Fruit fly (Drosophila melanogaster) S2 (cell line): ENCODE results near the gene C15.

Experiments
- CG8478 ChIP-seq: fragments of >200 bp; optimal IDR thresholded peaks from 2 replicates; lab custom pipeline; 2018
- CTCF ChIP-seq, 2 experiments: fragments of >200 bp; optimal IDR thresholded peaks; 2 replicates each; lab custom pipeline; 2018

Gene C15

DNA sequence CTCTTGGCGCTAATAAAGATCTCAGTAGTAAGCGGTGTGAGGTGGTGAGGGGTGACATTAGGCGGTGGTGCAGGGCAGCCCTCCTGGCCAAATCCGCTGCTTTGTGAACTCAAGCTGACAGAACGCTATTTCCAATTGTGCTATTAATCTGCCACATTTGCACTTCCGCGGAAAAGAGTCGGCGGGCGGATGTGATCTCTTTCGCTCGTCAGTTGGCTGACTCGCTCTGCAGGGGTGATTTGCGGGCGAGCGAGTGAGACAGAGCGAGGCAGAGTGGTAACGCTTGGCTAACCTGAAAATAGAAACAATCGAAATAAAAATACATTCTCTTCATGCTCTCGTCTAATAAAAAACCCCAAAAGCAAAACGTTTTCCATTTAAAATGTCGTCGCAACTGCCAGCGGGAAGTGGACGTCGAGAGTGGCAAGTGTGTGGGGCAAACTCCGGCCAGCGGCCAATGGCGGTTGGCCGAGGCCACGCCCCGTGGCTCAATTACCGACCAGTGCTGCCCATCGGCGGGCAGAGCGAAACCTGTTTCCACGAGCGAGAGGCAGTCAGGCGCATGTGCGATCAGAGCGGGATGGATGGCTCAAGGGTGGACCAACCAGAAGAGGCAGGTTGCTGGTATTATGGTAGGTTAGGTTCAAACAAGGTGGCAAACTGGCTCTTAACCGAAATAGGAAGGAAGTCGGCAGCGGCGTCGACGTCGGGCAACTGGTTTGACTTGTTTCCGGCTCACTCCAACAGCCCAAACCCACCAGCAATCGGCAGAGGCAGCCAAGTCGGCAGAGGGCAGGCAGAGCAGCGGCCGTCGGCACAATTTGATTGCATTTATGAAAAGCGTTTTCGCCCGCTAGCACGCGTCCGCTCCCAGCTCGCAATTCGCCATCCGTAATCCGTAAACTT is at the start of gene C15:
TSS of gene C15 (plus strand) at position 856 of the 906 bp plus-strand sequence.
- TF ChIP-seq CTCF (optimal IDR thresholded peaks at IDR 0.05; lab: Kevin White, UChicago): no peak
- TF ChIP-seq CG8478 (lab: Kevin White, UChicago): no peak

DNA sequence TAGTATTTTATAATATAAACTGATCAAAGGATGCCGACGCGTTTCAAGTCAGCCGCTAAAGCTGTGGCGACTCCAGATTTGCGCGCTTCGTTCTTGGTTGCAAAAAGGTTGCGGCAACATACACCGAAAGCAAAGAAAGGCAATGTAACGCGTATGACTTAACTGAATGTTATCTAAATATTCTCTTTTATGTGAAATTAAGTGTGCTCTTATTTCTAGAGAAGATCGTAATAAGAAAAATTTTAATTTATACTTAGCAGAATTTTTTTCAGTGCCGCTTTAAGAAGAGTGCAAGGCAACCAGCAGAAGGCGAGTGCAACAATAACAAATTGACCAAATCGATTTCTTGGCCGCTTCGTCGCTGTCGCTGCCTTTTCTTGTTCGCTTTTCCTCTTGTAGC is 47.7 kb upstream of the C15 start:
- no peak for TF ChIP-seq CG8478 (lab: Kevin White, UChicago)
- TF ChIP-seq CTCF (optimal IDR thresholded peaks at IDR 0.05; lab: Kevin White, UChicago): no peak

DNA sequence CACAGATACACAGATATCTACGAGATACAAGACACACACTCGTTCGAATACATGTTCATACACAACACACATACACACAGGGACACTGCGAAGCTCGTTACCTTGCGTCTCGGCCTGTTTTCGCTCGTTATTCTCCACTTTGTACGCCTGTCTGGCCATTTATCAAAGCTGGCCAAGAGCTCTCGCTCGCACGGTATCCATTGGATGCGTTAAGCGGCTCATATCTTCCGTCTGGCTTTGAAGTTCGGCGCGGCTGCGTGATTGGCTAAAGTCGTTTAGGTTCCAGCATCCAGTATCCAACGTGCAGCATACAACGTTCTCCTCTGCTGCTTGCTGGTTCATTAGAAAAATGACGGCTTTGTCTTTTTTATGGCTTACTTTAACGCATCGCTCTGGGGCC is 43.0 kb upstream of the C15 start:
- TF ChIP-seq CG8478 (lab: Kevin White, UChicago) (no peak), CTCF (optimal IDR thresholded peaks at IDR 0.05; lab: Kevin White, UChicago) (no peak)

DNA sequence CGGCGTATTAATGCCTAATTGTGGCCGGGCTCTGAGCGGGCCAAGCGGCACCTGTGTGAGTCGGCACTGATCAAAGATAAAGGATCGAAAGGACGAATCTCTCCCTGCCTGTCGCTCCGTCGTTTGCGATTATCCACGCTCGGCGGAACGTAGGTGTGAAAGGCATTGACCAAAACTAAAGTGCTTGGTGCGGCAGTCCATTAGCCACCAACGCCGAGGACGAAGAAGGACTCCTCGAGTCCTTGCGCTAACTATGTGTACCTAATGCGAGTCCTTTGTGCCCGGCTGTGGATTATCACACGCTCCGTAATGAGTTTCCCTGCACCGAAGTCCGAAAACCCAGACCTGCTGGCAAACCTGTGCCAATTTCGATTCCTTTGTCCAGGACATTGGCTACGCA is 41.3 kb upstream of the C15 start:
- no peak for TF ChIP-seq CTCF (optimal IDR thresholded peaks at IDR 0.05; lab: Kevin White, UChicago)
- TF ChIP-seq CG8478 (lab: Kevin White, UChicago): no peak

DNA sequence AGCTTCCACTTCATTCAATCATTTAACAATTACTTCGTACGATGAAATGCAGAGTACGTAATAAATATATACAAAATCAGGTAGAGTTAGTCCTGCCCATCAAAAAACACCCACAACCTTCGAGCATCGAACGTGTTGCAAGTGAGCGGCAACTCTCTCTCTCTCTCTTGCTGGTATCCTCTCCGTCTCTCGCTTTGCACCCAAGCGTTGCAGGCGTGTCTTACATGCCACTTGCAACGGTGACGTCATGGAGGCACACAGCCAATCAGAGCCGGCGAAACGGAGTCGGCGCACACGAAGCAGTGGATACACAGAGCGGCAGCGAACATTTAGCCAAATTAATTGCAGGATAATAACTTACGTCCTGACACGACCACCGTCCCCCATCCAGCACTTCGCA is 39.8 kb upstream of the C15 start:
- TF ChIP-seq CTCF (optimal IDR thresholded peaks at IDR 0.05; lab: Kevin White, UChicago) (no peak), CG8478 (lab: Kevin White, UChicago) (no peak)

DNA sequence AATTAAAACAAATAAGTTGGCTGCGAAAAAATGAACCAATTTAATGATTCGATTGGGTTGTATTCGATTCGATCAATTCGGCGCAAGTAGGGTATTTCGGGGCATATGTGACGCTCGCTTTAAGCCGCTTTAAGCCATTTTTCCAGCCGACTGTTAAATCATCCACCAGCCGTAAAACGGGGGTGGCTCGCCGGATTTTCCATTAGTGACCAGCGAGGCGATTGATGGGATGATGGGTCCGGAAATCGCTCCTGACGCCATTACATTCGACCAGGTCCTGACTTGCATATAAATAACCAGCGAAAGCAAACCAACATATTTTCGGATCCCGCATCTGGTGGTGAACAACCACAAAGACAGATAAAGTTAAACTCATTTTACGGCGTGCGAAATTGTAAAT is 29.5 kb upstream of the C15 start:
- no peak for TF ChIP-seq CTCF (optimal IDR thresholded peaks at IDR 0.05; lab: Kevin White, UChicago)
- TF ChIP-seq CG8478 (lab: Kevin White, UChicago): no peak

DNA sequence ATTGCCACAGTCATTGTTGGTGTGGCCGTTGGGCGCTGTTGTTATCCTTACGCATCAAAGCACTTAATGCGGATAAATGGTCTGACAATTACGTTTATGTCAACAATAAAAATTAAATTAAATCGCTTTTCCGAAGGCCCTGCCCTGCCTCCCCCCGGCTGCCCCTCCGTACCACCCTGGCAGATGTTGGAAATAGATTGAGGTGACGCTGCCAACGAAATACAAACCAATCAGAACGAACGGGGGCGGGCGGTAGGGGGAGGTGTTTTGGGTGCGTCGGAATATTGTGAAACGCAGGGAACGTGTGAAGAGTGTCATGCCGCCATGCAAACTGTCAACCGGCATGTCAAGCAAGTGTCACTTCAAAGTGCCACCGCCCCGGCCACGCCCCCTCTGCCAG is 28.6 kb upstream of the C15 start:
- no peak for TF ChIP-seq CG8478 (lab: Kevin White, UChicago)
- no peak for TF ChIP-seq CTCF (optimal IDR thresholded peaks at IDR 0.05; lab: Kevin White, UChicago)

DNA sequence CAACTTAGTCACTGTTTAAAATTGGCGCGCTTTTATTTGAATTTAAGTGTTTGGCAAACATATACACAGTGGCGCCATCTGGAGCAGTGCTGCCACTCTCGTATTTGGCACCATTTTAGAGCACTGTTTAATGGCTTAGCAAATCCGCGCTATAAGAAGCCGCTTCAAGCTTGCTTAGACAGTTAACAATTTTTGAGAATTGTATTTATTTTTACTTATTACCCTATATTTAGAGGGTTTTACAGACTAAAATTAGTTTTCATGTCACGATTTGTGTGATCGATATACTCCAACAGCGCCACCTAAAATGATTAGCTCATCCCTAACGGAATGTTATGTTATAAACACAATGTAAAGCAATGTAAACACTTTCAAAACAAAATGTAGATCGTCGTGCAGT is 17.8 kb upstream of the C15 start, which contains the start of gene Fancm:
TSS of gene Fancm (plus strand) at position 366 of the 400 bp plus-strand sequence.
- TF ChIP-seq CG8478 (lab: Kevin White, UChicago) (no peak), CTCF (optimal IDR thresholded peaks at IDR 0.05; lab: Kevin White, UChicago) (peak; percentile 91 to 93)

DNA sequence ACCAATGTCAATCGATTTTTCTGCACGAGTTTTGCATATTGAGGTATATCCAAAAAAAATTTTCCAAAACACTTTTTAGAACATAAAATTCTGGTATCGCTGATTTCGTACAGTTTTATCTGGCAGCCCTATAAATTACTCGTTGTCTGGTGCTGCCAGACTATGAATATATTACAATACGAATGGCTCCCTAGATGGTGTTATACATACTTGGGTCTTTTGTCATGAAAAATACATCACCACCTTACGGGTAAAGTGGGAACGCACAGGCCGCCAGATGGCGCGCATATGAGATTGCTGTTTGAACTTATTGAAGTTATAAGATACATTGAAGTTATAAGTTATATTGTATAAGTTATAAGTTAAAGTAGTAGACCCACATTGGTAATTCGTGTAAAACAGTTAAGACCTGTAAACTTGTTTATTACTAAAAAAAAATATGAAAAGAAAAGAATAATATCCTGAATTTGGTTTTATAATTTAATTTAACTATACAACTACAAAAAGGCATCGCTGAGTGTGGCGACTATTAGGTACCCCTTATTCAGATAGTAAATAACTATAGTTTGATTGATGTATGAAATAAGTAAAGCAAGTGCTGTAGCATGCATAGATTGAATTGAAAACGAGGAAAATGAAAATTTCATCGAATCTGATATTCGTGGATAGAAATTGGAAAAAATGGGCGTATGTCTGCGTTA is 11.9 kb upstream of the C15 start:
- TF ChIP-seq CTCF (optimal IDR thresholded peaks at IDR 0.05; lab: Kevin White, UChicago) (peak; percentile 96 to 99), CG8478 (lab: Kevin White, UChicago) (no peak)

DNA sequence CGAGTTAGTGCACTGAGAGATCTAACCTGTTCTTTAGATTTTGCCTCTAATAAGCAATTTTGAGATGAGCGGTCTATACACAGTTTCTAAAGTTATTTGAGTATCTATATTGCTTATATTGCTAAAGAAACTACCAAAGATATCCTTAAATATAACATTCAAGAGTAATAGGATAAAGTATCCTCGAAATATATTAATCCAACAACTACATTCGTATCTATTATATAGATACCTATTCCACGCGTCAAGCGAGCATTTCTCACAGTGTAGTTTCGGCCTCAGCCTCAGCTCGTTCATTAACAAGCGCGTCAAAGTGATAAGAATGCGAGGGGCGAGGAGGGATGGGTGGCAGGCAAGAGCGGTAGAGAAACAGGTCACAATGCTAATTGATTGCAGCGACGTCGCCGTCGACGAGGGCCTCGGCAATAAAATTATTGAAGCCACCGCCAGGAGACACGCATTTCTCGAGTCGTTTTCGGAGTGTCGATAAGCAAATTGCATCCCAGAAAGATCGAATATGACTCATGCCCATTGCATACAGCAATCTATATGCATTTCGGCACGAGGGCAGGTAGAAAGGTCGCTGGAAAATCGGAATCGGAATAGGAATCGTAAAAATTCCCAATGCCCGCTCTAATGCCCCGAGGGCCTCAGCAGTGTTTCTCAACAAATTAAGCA is 6.1 kb upstream of the C15 start:
- TF ChIP-seq CTCF (optimal IDR thresholded peaks at IDR 0.05; lab: Kevin White, UChicago) (no peak), CG8478 (lab: Kevin White, UChicago) (no peak)

DNA sequence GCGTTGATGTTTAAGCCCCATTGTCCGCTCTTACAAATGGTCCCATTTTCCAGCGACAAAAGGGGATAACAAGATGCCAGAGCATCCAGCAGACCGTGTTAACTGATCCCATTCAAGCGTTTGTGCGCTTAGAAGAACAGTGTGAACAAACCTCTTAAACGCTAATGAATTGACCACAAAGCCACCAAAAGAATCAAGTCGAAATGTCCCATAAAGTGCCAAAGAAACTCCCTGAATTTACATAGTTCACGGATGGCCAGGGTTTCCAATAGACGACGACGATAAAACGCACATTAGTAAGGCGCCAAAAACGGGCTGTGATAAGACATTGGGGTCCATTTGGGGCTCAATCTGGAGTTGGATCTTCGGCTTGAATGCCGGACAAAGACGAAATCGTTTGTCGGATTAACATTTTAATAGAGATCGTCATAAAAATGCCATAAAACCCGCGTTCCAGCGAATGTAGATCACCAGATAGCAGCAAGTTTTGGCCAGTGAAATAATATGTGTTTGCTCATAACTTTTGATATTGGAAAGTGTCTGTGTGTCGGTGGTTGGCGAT is 1.6 kb downstream of the C15 start:
- TF ChIP-seq CTCF (optimal IDR thresholded peaks at IDR 0.05; lab: Kevin White, UChicago): no peak
- no peak for TF ChIP-seq CG8478 (lab: Kevin White, UChicago)

DNA sequence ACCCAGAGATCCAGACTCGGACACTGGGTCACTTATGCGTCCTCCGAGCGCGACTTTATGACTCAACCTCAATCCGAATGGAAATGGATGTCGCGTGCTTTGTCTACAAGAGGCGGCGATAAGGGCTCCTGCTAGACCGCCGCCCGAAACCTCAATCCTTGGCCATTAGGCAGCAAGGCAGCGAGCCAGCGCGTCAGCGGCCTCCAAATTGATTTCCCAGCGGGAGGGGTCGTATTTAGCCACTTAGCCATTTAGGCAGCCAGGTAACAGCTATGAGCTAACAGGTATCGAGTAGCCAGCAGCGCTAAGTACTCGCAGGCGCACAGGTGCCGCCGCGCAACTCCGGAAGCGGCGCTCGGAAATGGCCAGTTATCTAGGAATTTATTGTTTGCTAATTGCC is 6.5 kb downstream of the C15 start:
- TF ChIP-seq CTCF (optimal IDR thresholded peaks at IDR 0.05; lab: Kevin White, UChicago) (no peak), CG8478 (lab: Kevin White, UChicago) (no peak)

DNA sequence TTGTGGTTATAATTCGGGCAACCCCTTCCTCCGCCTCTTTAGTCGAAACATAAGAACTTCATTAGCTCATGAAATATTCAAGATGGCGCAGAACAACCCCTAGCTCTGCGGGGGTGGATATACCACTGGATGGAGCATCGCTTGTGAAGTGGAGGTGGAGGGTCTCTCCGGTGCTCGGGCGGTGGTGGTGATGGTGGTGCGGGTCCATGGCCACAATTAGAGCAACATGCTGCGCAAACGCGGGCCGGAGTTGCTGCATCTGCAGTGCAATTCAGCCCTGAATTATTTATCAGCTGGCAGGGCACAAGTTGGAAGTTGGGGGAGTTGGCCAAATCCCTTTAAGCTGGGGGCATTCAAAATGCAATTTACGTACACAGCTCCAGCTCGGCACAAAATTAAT is 11.2 kb downstream of the C15 start:
- TF ChIP-seq CTCF (optimal IDR thresholded peaks at IDR 0.05; lab: Kevin White, UChicago): no peak
- no peak for TF ChIP-seq CG8478 (lab: Kevin White, UChicago)

DNA sequence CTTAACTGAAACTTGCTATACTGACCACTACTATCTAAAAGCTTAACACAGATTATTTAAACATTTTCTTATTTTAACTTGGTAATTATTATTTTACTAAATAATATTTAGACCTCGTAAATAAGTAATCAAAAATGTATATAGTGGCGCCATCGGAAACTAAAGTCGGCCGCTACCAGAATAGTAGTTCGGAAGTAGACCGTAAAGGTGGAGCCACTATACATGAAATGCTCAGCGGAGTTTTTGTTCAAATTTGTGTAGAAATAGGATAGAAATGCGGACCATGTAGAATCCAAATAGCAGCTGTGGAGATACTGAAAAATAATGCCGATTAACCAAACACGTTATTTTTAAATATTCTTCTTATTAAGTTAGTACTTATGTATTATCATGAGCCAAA is 20.4 kb downstream of the C15 start:
- TF ChIP-seq CTCF (optimal IDR thresholded peaks at IDR 0.05; lab: Kevin White, UChicago): peak; percentile 88 to 97
- TF ChIP-seq CG8478 (lab: Kevin White, UChicago): no peak
